Fruit fly (Drosophila melanogaster): ENCODE results near the gene Rpn13R.

Gene Rpn13R

DNA sequence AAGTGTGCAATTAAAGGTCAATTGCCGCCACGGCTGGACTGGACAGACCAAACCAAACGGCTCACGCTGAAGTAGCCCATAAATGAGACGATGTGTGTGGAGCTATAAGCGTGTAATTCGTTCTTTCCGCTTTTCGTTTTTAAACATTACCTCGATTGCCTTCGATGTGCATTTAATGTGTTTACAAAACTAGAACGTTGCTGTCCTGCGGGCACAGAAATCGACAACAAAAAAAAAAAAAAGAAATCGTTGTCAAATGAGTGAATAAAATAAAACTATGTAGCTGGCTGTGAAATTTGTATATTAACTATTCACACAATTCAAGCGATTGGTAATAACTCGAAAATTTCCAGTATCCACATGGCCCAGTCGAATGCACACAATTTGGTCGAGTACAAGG is at the start of gene Rpn13R:
Gene Rpn13R (plus strand): TSS at position 301 of the 400 bp plus-strand sequence.
- TF ChIP-seq Myc (optimal IDR thresholded peaks at IDR 0.05): no peak
- TF ChIP-seq insv (optimal IDR thresholded peaks at IDR 0.05): no peak
- TF ChIP-seq psq (optimal IDR thresholded peaks at IDR 0.05): no peak
- no peak for TF ChIP-seq h (optimal IDR thresholded peaks at IDR 0.05)
- no peak for TF ChIP-seq ttk (optimal IDR thresholded peaks at IDR 0.05)
- no peak for TF ChIP-seq Sin3A (optimal IDR thresholded peaks at IDR 0.05)

DNA sequence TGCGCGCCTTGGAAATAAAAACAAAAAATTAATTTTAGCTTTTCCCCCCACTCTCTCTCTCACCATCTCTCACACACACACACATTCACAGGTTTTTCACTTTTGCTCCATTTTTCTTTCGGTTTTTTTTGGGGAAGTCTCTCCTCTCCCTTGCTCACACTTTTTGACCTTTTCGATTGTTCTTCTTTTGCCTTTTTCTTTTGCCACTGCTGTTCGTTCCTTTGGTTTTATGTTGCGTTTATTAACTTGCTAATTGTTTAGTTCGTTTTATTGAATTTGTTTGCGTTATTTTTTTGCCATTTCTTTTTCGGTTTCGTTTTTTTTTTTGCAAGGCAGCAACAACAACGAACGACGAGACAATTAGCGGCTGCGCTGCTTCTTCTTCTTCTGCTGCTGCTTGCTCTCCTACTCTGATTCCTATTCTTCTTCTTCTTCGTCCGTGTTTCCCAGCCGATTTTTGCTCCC is 49.3 kb upstream of the Rpn13R start:
- TF ChIP-seq h (optimal IDR thresholded peaks at IDR 0.05) (no peak), Myc (optimal IDR thresholded peaks at IDR 0.05) (no peak), ttk (optimal IDR thresholded peaks at IDR 0.05) (no peak), psq (optimal IDR thresholded peaks at IDR 0.05) (no peak), insv (optimal IDR thresholded peaks at IDR 0.05) (no peak), Sin3A (optimal IDR thresholded peaks at IDR 0.05) (no peak)

DNA sequence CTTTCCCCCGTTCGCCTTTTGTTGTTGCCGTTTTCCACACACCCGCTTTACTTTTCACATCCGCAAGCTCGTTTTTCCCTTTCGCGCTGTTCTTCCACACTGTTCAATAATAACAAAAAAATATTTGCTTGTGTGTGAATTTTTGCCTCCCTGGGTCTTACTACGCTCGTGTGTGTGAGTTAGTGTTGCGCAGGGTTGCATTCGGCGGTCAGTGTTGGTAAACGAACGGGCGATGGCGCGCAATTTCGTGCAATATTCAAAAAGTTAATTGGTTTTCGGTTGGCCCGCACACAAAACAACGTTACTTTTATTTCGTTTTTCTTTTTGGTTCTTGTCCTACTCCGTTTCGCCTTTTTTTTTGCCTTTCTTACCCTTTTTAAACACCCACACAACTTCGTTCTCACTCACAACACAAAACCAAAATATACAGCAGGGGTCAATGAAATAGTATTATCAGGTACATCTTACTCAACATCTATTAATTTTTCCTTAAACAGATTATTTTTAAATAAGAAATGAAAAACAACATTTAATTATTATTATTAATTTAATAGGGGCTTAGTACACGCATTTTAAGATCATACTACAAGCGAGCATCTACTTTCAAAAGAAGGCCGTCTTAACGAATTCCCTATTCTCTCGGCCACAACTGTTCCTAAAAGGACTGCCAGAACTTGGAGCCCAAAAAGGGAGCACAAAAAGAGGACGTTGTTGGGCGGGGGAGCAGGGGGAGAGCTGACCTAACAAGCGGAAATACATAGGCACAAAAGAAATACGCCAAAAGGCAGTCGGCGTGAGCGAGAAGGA is 48.7 kb upstream of the Rpn13R start:
- TF ChIP-seq psq (optimal IDR thresholded peaks at IDR 0.05) (peak; percentile 38), h (optimal IDR thresholded peaks at IDR 0.05) (no peak), Sin3A (optimal IDR thresholded peaks at IDR 0.05) (no peak), Myc (optimal IDR thresholded peaks at IDR 0.05) (no peak), insv (optimal IDR thresholded peaks at IDR 0.05) (no peak), ttk (optimal IDR thresholded peaks at IDR 0.05) (no peak)

DNA sequence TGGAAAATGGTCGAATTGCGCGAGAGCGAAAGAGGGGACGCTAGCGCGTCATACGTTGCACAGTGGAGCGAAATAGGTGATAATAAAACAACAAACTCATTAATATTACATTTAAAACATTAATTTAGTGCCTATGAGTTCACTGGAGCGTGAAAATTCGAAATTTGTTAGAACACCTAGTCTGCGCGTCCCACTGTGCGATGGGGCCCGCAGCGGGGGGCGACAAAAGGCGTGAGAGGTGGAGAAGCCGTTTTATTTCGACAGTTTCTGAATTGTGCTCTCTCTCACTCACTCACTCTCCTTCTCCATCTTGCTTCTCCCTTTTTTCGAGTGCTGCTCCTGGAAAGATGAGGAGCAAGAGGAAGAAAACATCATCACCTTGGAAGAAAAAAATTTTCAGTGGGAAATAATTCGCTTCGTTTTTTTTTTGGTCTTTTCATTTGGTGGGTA is 48.0 kb upstream of the Rpn13R start:
- TF ChIP-seq Sin3A (optimal IDR thresholded peaks at IDR 0.05) (no peak), h (optimal IDR thresholded peaks at IDR 0.05) (no peak), Myc (optimal IDR thresholded peaks at IDR 0.05) (no peak), insv (optimal IDR thresholded peaks at IDR 0.05) (no peak), ttk (optimal IDR thresholded peaks at IDR 0.05) (no peak), psq (optimal IDR thresholded peaks at IDR 0.05) (no peak)

DNA sequence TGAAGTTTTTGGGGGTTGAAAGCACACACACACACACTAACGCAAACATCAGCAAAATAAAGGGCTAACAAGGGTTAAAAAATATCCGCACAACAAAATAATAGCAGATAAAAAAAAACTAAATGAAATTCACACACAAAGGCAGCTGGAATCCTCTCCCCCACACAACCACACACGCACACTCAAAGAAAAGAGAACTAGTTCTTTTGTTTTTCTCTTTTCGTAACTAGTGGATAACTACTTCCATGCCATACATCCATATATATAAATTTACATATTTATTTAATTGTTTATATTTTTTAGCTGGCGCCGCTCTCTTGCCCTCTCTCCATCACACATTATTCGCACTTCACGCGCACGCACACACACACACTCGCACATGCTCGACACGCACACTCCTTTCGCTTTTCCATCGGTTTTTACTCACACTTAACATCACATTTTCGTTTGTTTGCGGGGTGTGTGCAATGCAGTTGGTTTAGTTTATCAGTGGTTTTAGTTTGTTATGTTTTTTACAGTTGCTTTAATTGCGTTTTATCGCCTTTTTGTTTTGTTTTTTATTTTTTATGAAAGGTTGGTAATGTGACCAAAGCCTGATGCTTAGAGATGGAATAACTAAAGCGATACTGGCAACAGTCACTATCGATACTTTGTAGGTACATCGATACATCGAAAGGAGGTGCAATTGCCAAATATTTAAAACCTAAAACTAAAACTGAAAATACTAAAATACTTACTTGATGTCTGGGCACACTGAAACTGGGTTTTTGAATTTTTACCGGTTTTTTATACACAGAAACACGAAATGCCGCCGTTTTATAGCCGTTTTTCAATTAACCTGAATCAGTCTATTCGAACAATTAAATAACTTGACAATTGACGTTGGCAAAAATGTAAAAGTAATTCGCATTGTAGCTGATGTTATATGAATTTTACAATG is 47.3 kb upstream of the Rpn13R start, which contains the start of gene CG32767:
Gene CG32767 (minus strand): TSS at position 623 of the 940 bp plus-strand sequence.
- no peak for TF ChIP-seq Sin3A (optimal IDR thresholded peaks at IDR 0.05)
- TF ChIP-seq h (optimal IDR thresholded peaks at IDR 0.05): no peak
- no peak for TF ChIP-seq ttk (optimal IDR thresholded peaks at IDR 0.05)
- TF ChIP-seq psq (optimal IDR thresholded peaks at IDR 0.05): no peak
- no peak for TF ChIP-seq Myc (optimal IDR thresholded peaks at IDR 0.05)
- no peak for TF ChIP-seq insv (optimal IDR thresholded peaks at IDR 0.05)

DNA sequence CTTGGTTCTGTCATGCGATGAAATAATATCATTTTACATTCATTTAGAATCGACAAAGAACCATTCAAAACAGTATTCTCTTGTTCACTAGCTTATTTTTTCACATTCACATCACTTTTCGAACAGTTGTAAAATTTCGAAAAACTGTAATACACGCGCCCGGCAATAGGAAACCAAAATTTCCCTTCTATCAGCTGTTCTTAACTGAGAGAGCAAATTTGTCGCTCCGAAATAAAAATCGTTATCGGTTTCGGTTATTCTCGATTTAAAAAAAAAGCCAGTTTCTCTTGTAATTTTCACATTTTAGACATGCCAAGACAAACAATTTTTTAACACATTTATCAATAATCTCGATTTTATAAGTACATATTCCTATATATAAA is 46.6 kb upstream of the Rpn13R start:
- TF ChIP-seq Sin3A (optimal IDR thresholded peaks at IDR 0.05): no peak
- TF ChIP-seq psq (optimal IDR thresholded peaks at IDR 0.05): no peak
- no peak for TF ChIP-seq h (optimal IDR thresholded peaks at IDR 0.05)

DNA sequence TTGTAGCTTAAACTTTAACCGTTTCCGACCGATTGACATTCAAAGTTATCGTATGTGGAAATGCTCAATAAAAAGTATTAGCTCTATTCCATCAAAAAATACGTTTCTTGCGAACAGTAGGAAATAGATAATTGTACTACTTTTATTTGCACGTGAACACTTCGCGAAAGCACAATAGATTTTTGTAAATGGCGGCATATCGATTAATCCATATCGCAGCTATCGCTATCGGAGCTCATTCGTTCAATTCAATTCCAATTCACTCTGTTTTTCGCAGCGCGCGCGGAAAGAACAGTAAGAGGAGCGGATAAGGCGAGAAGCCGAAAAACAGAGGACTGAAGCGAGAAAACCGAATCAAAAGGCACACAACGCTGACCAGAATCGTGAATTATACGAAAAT is 46.2 kb upstream of the Rpn13R start, which contains the start of the genes CG15465 and rg:
Gene CG15465 (plus strand): TSS at position 291 of the 400 bp plus-strand sequence.
Gene rg (plus strand): TSS at position 291 of the 400 bp plus-strand sequence.
- TF ChIP-seq Myc (optimal IDR thresholded peaks at IDR 0.05): no peak
- TF ChIP-seq insv (optimal IDR thresholded peaks at IDR 0.05): no peak
- TF ChIP-seq h (optimal IDR thresholded peaks at IDR 0.05): no peak
- no peak for TF ChIP-seq psq (optimal IDR thresholded peaks at IDR 0.05)
- no peak for TF ChIP-seq Sin3A (optimal IDR thresholded peaks at IDR 0.05)
- TF ChIP-seq ttk (optimal IDR thresholded peaks at IDR 0.05): no peak

DNA sequence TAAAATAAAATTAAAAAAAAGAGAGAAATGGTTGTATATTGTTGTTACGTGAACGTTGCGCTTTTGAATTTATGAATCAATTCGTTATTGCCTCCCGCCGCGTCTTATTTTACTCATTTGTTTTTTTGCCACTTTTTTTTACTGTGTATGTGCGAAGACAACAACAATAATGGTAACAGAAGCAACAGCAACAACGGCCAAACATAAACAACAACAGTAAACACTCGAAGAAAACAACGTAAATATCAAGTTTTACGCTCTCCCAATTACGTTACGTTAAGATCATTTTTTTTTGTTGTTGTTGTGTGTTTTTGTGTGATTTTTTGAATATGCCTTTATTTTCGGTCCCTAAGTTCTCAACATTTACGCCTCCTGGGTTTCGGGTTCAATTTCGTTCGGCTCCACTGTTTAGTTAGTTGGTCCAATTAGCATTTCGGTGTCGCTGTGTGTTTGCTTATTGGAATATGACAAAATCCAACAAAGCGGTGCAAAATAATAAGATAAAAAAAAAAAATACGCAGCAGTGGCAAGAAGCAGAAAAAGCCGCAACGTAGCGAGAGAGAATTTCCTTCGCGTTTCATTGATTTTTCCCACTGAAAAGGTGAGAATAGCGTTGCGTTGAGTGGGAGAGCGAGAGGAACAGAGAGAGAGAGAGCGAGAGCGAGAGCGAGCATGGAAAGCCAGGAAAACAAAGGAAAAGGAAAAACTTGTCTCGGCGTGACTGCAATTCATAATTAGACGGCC is 45.6 kb upstream of the Rpn13R start:
- TF ChIP-seq h (optimal IDR thresholded peaks at IDR 0.05): no peak
- no peak for TF ChIP-seq ttk (optimal IDR thresholded peaks at IDR 0.05)
- TF ChIP-seq Sin3A (optimal IDR thresholded peaks at IDR 0.05): no peak
- no peak for TF ChIP-seq psq (optimal IDR thresholded peaks at IDR 0.05)
- no peak for TF ChIP-seq Myc (optimal IDR thresholded peaks at IDR 0.05)
- no peak for TF ChIP-seq insv (optimal IDR thresholded peaks at IDR 0.05)

DNA sequence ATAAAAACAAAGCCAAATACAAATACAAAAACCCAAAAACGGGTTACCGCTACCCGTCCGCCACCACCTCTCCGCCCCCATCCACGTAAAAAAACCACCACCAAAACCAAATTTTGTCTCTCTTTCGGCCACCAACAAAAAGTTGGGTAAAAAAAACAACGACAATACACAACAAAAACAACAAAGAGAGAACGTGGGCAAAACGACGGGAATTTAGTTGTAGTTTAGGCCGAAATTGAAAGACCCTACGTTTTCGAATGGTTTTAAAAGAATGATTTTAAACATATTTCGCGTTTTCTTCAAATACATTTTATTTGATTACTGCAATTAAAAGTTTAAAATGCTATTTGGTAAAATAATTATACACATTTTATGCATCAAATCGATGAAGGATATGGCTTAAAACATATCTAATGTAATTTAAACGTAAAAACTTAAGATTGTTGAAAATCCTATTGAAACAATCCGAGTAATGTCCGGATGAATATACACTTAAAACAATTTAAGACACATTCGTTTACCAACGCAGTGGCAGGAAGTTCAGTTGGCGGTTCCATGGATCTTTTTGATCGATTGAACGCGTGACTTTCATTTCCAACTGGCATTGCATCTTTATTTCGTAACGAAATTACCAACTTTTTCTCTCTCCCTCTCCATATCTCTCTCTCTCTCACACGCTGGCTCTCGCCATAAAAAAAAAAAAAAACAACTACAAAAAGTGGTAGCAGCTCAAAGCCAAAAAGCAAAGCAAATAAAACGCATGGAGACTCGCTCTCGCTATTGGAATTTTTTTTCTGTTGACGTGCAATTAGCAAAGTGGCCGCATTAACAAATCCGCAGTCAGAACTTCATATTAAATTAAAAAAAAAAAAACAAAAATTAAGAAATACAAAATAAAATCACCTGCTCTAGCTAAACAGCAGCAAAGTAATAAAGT is 44.7 kb upstream of the Rpn13R start:
- TF ChIP-seq h (optimal IDR thresholded peaks at IDR 0.05) (no peak), Sin3A (optimal IDR thresholded peaks at IDR 0.05) (no peak), psq (optimal IDR thresholded peaks at IDR 0.05) (no peak), Myc (optimal IDR thresholded peaks at IDR 0.05) (no peak), ttk (optimal IDR thresholded peaks at IDR 0.05) (no peak), insv (optimal IDR thresholded peaks at IDR 0.05) (no peak)

DNA sequence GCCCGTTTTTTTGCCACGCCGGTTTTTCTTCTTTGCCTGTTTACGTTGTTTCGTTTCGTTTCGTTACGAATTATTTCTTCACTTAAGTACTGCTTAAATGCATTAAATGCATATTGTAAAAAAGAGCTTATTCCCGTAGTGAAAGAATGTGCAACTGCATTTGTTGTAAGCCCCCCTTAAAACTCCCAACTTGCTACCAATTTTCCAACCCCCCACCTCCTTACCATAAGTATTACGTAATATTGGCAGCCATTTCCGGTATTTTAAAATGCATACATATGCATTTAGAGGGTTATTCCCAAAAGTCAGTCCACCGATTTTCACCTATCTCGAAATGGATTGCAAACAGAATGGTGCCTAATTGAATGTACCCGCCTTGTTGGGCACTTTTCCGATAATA is 44.0 kb upstream of the Rpn13R start:
- TF ChIP-seq insv (optimal IDR thresholded peaks at IDR 0.05) (no peak), ttk (optimal IDR thresholded peaks at IDR 0.05) (no peak), psq (optimal IDR thresholded peaks at IDR 0.05) (no peak), Myc (optimal IDR thresholded peaks at IDR 0.05) (no peak), Sin3A (optimal IDR thresholded peaks at IDR 0.05) (no peak), h (optimal IDR thresholded peaks at IDR 0.05) (no peak)

Measured in Kc167 (cell line).